Worm (Caenorhabditis elegans) whole organism, L2 larva: ENCODE results near the gene nhr-255.

ENCODE experiments used
- elt-3 ChIP-seq: sonication (generic microtip); optimal IDR thresholded peaks from 2 replicates; lab custom pipeline; 2017; ENCODE audit warnings: missing biosample characterization, missing genetic modification characterization
- lin-39 ChIP-seq: fragments of 150-350 bp; optimal IDR thresholded peaks from 2 replicates; lab custom pipeline; 2014; ENCODE audit warnings: missing biosample characterization, missing genetic modification reagents, missing genetic modification characterization
- lsy-2 ChIP-seq, 2 experiments: fragments of 150-350 bp in 1 of 2; sonication (generic microtip) in 1 of 2; optimal IDR thresholded peaks; 2 replicates each; lab custom pipeline; 2014 to 2017; ENCODE audit warnings: missing biosample characterization in 2 of 2, missing genetic modification characterization in 2 of 2

ce11 chrX:15768532-15768931 lies 26.1 kb downstream of the nhr-255 start:
- TF ChIP-seq elt-3 (no peak), lin-39 (tag; lab: Kevin White, UChicago) (no peak), lsy-2 (tag; optimal IDR thresholded peaks at IDR 0.05; lab: Kevin White, UChicago) (no peak)
